Worm (Caenorhabditis elegans) whole organism, L1 larva: ENCODE measurements around the gene T25G12.6.
"Not testable (repeated sequence)": the region's sequence is repeated elsewhere in the genome, so short reads cannot be mapped to it uniquely, and the experiment has no call there.

Source experiments
- aly-2 ChIP-seq: fragments of 150-350 bp; optimal IDR thresholded peaks from 2 replicates; lab custom pipeline; 2014; ENCODE audit warnings: missing biosample characterization, missing genetic modification characterization
- elt-2 ChIP-seq: sonication (generic microtip); optimal IDR thresholded peaks from 2 replicates; lab custom pipeline; 2016; ENCODE audit warnings: missing genetic modification characterization, mild to moderate bottlenecking, inconsistent platforms, missing compliant biosample characterization, missing genetic modification reagents
- lin-13 ChIP-seq: fragments of 150-350 bp; optimal IDR thresholded peaks from 2 replicates; lab custom pipeline; 2014; ENCODE audit warnings: missing biosample characterization, missing genetic modification reagents, missing genetic modification characterization
- lin-15B ChIP-seq: fragments of 150-350 bp; sonication (generic microtip); optimal IDR thresholded peaks from 3 replicates; lab custom pipeline; 2014; ENCODE audit warnings: missing biosample characterization, missing genetic modification characterization
- lir-3 ChIP-seq: sonication (generic microtip); optimal IDR thresholded peaks from 2 replicates; lab custom pipeline; 2016; ENCODE audit warnings: mild to moderate bottlenecking, missing genetic modification characterization, moderate library complexity, missing compliant biosample characterization; ENCODE audit not compliant: poor library complexity
- lsy-2 ChIP-seq, 2 experiments: fragments of 150-350 bp; optimal IDR thresholded peaks; 2 replicates each; lab custom pipeline; 2014; ENCODE audit warnings: missing biosample characterization in 2 of 2, missing genetic modification characterization in 2 of 2
- mef-2 ChIP-seq: fragments of 150-350 bp; optimal IDR thresholded peaks from 2 replicates; lab custom pipeline; 2014; ENCODE audit warnings: missing biosample characterization, missing genetic modification characterization
- nhr-237 ChIP-seq: fragments of 150-350 bp; optimal IDR thresholded peaks from 2 replicates; lab custom pipeline; 2014; ENCODE audit warnings: missing biosample characterization, missing genetic modification characterization
- rnt-1 ChIP-seq: sonication (generic microtip); optimal IDR thresholded peaks from 2 replicates; lab custom pipeline; 2016; ENCODE audit warnings: mild to moderate bottlenecking, missing genetic modification characterization, moderate library complexity, missing compliant biosample characterization
- skn-1 ChIP-seq: fragments of 150-350 bp; optimal IDR thresholded peaks from 2 replicates; lab custom pipeline; 2014; ENCODE audit warnings: missing biosample characterization, missing genetic modification characterization
- snpc-4 ChIP-seq: fragments of 150-350 bp; optimal IDR thresholded peaks from 2 replicates; lab custom pipeline; 2014; ENCODE audit warnings: missing biosample characterization, missing genetic modification characterization
- tlp-1 ChIP-seq: fragments of 150-350 bp; optimal IDR thresholded peaks from 2 replicates; lab custom pipeline; 2014; ENCODE audit warnings: missing biosample characterization, missing genetic modification characterization
- unc-86 ChIP-seq: sonication (generic microtip); optimal IDR thresholded peaks from 2 replicates; lab custom pipeline; 2016; ENCODE audit warnings: missing genetic modification characterization, missing compliant biosample characterization

- TF ChIP-seq lin-13; lsy-2 (tag; optimal IDR thresholded peaks at IDR 0.05; lab: Kevin White, UChicago); mef-2 (tag; lab: Kevin White, UChicago); nhr-237; rnt-1; tlp-1; lin-15B; aly-2 (tag; lab: Kevin White, UChicago); snpc-4; skn-1 (tag; lab: Kevin White, UChicago); unc-86 (tag; lab: Kevin White, UChicago); lir-3: not testable (repeated sequence)
- peak; percentile 66 for TF ChIP-seq elt-2 (tag; lab: Kevin White, UChicago)
These were observed 25.7 kb upstream of the T25G12.6 start for ce11 chrX:17255750-17256149.
